Worm (Caenorhabditis elegans) whole organism, L3 larva: Measurements from ENCODE around the gene hda-2.

Source experiments
- R02D3.7 ChIP-seq: fragments of 150-350 bp; optimal IDR thresholded peaks from 2 replicates; lab custom pipeline; 2014; ENCODE audit warnings: missing biosample characterization, missing genetic modification characterization
- ZK546.5 ChIP-seq: sonication (generic microtip); optimal IDR thresholded peaks from 2 replicates; lab custom pipeline; 2017; ENCODE audit warnings: missing biosample characterization, missing genetic modification characterization
- aly-2 ChIP-seq: fragments of 150-350 bp; optimal IDR thresholded peaks from 2 replicates; lab custom pipeline; 2014; ENCODE audit warnings: missing biosample characterization, missing genetic modification characterization
- ama-1 ChIP-seq: fragments of 150-350 bp; optimal IDR thresholded peaks from 2 replicates; lab custom pipeline; 2018
- ceh-16 ChIP-seq: sonication (generic microtip); optimal IDR thresholded peaks from 2 replicates; lab custom pipeline; 2017; ENCODE audit warnings: missing biosample characterization, missing genetic modification characterization
- ceh-28 ChIP-seq: fragments of 150-350 bp; optimal IDR thresholded peaks from 2 replicates; lab custom pipeline; 2014; ENCODE audit warnings: missing biosample characterization, missing genetic modification reagents, missing genetic modification characterization
- ceh-82 ChIP-seq: fragments of 150-350 bp; optimal IDR thresholded peaks from 2 replicates; lab custom pipeline; 2014; ENCODE audit warnings: missing biosample characterization, missing genetic modification characterization
- ceh-9 ChIP-seq: sonication (generic microtip); optimal IDR thresholded peaks from 2 replicates; lab custom pipeline; 2018; ENCODE audit warnings: missing biosample characterization, missing genetic modification characterization
- daf-12 ChIP-seq: fragments of 150-350 bp; optimal IDR thresholded peaks from 2 replicates; lab custom pipeline; 2014; ENCODE audit warnings: missing biosample characterization, missing genetic modification reagents, missing genetic modification characterization
- egl-27 ChIP-seq: sonication (generic microtip); optimal IDR thresholded peaks from 4 replicates; lab custom pipeline; 2017; ENCODE audit warnings: missing biosample characterization, missing genetic modification reagents, missing genetic modification characterization
- egl-5 ChIP-seq: fragments of 150-350 bp; optimal IDR thresholded peaks from 2 replicates; lab custom pipeline; 2017; ENCODE audit warnings: missing biosample characterization, missing genetic modification reagents, missing genetic modification characterization, inconsistent platforms
- elt-1 ChIP-seq: fragments of 150-350 bp; optimal IDR thresholded peaks from 2 replicates; lab custom pipeline; 2014; ENCODE audit warnings: missing biosample characterization, missing genetic modification characterization
- elt-2 ChIP-seq: sonication (generic microtip); optimal IDR thresholded peaks from 2 replicates; lab custom pipeline; 2016; ENCODE audit warnings: missing genetic modification reagents, mild to moderate bottlenecking, missing genetic modification characterization, missing compliant biosample characterization
- eor-1 ChIP-seq, 2 experiments: fragments of 150-350 bp; optimal IDR thresholded peaks; 2 replicates each; lab custom pipeline; 2014 to 2018; ENCODE audit warnings: missing biosample characterization in 2 of 2, missing genetic modification characterization in 2 of 2
- fkh-10 ChIP-seq: sonication (generic microtip); optimal IDR thresholded peaks from 2 replicates; lab custom pipeline; 2017; ENCODE audit warnings: missing biosample characterization, missing genetic modification reagents, missing genetic modification characterization
- fkh-2 ChIP-seq: fragments of 150-350 bp; optimal IDR thresholded peaks from 2 replicates; lab custom pipeline; 2014; ENCODE audit warnings: missing biosample characterization, missing genetic modification reagents, missing genetic modification characterization
- fos-1 ChIP-seq: fragments of 150-350 bp; optimal IDR thresholded peaks from 2 replicates; lab custom pipeline; 2014; ENCODE audit warnings: missing biosample characterization, missing genetic modification characterization
- hmg-11 ChIP-seq: sonication (generic microtip); optimal IDR thresholded peaks from 2 replicates; lab custom pipeline; 2016; ENCODE audit warnings: missing genetic modification characterization, missing compliant biosample characterization
- jun-1 ChIP-seq: fragments of 150-350 bp; optimal IDR thresholded peaks from 2 replicates; lab custom pipeline; 2014; ENCODE audit warnings: missing biosample characterization, missing genetic modification reagents, missing genetic modification characterization
- lin-15B ChIP-seq: fragments of 150-350 bp; optimal IDR thresholded peaks from 2 replicates; lab custom pipeline; 2014; ENCODE audit warnings: missing biosample characterization, missing genetic modification characterization
- lsy-12 ChIP-seq: sonication (generic microtip); optimal IDR thresholded peaks from 2 replicates; lab custom pipeline; 2016; ENCODE audit warnings: mild to moderate bottlenecking, missing genetic modification characterization, missing compliant biosample characterization
- mdl-1 ChIP-seq: fragments of 150-350 bp; optimal IDR thresholded peaks from 2 replicates; lab custom pipeline; 2014; ENCODE audit warnings: missing biosample characterization, missing genetic modification characterization
- mml-1 ChIP-seq: fragments of 150-350 bp; sonication (generic microtip); optimal IDR thresholded peaks from 3 replicates; lab custom pipeline; 2014; ENCODE audit warnings: missing biosample characterization, missing genetic modification characterization
- nfya-1 ChIP-seq: sonication (generic microtip); optimal IDR thresholded peaks from 2 replicates; lab custom pipeline; 2017; ENCODE audit warnings: missing genetic modification characterization, mild to moderate bottlenecking, missing compliant biosample characterization, antibody characterized with exemption, moderate library complexity; ENCODE audit not compliant: insufficient read depth
- nhr-11 ChIP-seq: fragments of 150-350 bp; optimal IDR thresholded peaks from 2 replicates; lab custom pipeline; 2014; ENCODE audit warnings: missing biosample characterization, missing genetic modification characterization
- nhr-12 ChIP-seq: fragments of 150-350 bp; optimal IDR thresholded peaks from 2 replicates; lab custom pipeline; 2014; ENCODE audit warnings: missing biosample characterization, missing genetic modification characterization
- nhr-237 ChIP-seq: fragments of 150-350 bp; optimal IDR thresholded peaks from 2 replicates; lab custom pipeline; 2014; ENCODE audit warnings: missing biosample characterization, missing genetic modification characterization
- nhr-25 ChIP-seq: sonication (generic microtip); optimal IDR thresholded peaks from 2 replicates; lab custom pipeline; 2017; ENCODE audit warnings: missing biosample characterization, missing genetic modification characterization
- nhr-28 ChIP-seq: fragments of 150-350 bp; optimal IDR thresholded peaks from 2 replicates; lab custom pipeline; 2014; ENCODE audit warnings: missing biosample characterization, missing genetic modification characterization
- nhr-43 ChIP-seq: sonication (generic microtip); optimal IDR thresholded peaks from 2 replicates; lab custom pipeline; 2016; ENCODE audit warnings: mild to moderate bottlenecking, missing genetic modification characterization, missing compliant biosample characterization; ENCODE audit not compliant: poor library complexity, severe bottlenecking
- nhr-67 ChIP-seq: fragments of 150-350 bp; optimal IDR thresholded peaks from 2 replicates; lab custom pipeline; 2014; ENCODE audit warnings: missing biosample characterization, missing genetic modification characterization
- nhr-76 ChIP-seq: fragments of 150-350 bp; sonication (generic microtip); optimal IDR thresholded peaks from 5 replicates; lab custom pipeline; 2014; ENCODE audit warnings: missing biosample characterization, missing genetic modification characterization
- nhr-77 ChIP-seq: fragments of 150-350 bp; optimal IDR thresholded peaks from 2 replicates; lab custom pipeline; 2014; ENCODE audit warnings: missing biosample characterization, missing genetic modification characterization
- pha-4 ChIP-seq: fragments of 150-350 bp; optimal IDR thresholded peaks from 2 replicates; lab custom pipeline; 2014; ENCODE audit warnings: missing biosample characterization, missing genetic modification reagents, missing genetic modification characterization
- pqm-1 ChIP-seq: fragments of 150-350 bp; optimal IDR thresholded peaks from 2 replicates; lab custom pipeline; 2017; ENCODE audit warnings: missing biosample characterization, missing genetic modification characterization, inconsistent platforms
- sea-2 ChIP-seq: fragments of 150-350 bp; sonication (generic microtip); optimal IDR thresholded peaks from 4 replicates; lab custom pipeline; 2014; ENCODE audit warnings: missing biosample characterization, missing genetic modification reagents, missing genetic modification characterization
- skn-1 ChIP-seq: fragments of 150-350 bp; optimal IDR thresholded peaks from 2 replicates; lab custom pipeline; 2014; ENCODE audit warnings: missing biosample characterization, missing genetic modification characterization
- snpc-4 ChIP-seq: fragments of 150-350 bp; optimal IDR thresholded peaks from 2 replicates; lab custom pipeline; 2014; ENCODE audit warnings: missing biosample characterization, missing genetic modification characterization
- tbx-2 ChIP-seq: sonication (generic microtip); optimal IDR thresholded peaks from 2 replicates; lab custom pipeline; 2016; ENCODE audit warnings: mild to moderate bottlenecking, missing genetic modification characterization, missing compliant biosample characterization
- unc-39 ChIP-seq: sonication (generic microtip); optimal IDR thresholded peaks from 4 replicates; lab custom pipeline; 2017; ENCODE audit warnings: missing biosample characterization, missing genetic modification characterization
- unc-62 ChIP-seq: fragments of 150-350 bp; sonication (generic microtip); optimal IDR thresholded peaks from 4 replicates; lab custom pipeline; 2014; ENCODE audit warnings: missing biosample characterization, missing genetic modification reagents, missing genetic modification characterization
- zag-1 ChIP-seq: fragments of 150-350 bp; optimal IDR thresholded peaks from 2 replicates; lab custom pipeline; 2014; ENCODE audit warnings: missing biosample characterization, missing genetic modification characterization
- ztf-11 ChIP-seq: fragments of 150-350 bp; optimal IDR thresholded peaks from 2 replicates; lab custom pipeline; 2014; ENCODE audit warnings: missing biosample characterization, missing genetic modification characterization
- ztf-4 ChIP-seq: fragments of 150-350 bp; optimal IDR thresholded peaks from 2 replicates; lab custom pipeline; 2014; ENCODE audit warnings: missing biosample characterization, missing genetic modification characterization

The hda-2 gene

DNA sequence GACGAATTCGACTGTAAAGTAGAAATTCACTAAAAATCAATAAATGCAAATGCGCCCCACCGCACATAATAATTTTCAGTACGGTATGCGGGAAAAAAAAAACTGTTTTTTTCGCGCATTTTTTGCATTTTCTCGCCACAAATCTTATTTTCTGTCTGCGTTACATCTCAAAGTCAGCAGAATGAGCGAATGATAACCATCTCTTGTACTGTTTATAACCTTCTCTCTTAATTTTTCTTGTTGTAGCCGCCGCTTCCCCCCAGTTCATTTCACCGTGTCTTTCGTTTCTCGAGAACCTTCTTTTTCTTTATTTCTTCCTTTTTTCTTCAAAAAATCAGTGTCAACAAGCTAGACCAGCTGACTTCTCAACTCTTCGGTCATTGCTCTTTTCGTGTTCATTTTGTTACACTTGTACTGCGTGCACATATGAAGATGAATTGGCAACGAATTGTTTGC lies 6.8 kb downstream of the hda-2 start:
- TF ChIP-seq nfya-1 (tag; lab: Kevin White, UChicago) (no peak), unc-62 (no peak), eor-1 (tag; optimal IDR thresholded peaks at IDR 0.05; lab: Kevin White, UChicago) (no peak), egl-27 (tag; lab: Kevin White, UChicago) (no peak), skn-1 (no peak), elt-1 (tag; lab: Kevin White, UChicago) (peak; percentile 37), tbx-2 (tag; lab: Kevin White, UChicago) (no peak), pqm-1 (tag; lab: Kevin White, UChicago) (no peak), egl-5 (tag; lab: Kevin White, UChicago) (no peak), lsy-12 (peak; percentile 30), R02D3.7 (tag; lab: Kevin White, UChicago) (no peak), nhr-237 (tag; lab: Kevin White, UChicago) (no peak), hmg-11 (tag; lab: Kevin White, UChicago) (no peak), aly-2 (tag; lab: Kevin White, UChicago) (no peak), ceh-28 (tag; lab: Kevin White, UChicago) (no peak), pha-4 (peak; percentile 94), mdl-1 (tag; lab: Kevin White, UChicago) (no peak), snpc-4 (tag; lab: Kevin White, UChicago) (no peak), nhr-67 (tag; lab: Kevin White, UChicago) (no peak), unc-39 (tag; lab: Kevin White, UChicago) (no peak), nhr-25 (tag; lab: Kevin White, UChicago) (peak; percentile 15), ama-1 (lab: Kevin White, UChicago) (peak; percentile 72), nhr-43 (tag; lab: Kevin White, UChicago) (peak; percentile 59), nhr-77 (no peak), fkh-2 (tag; lab: Kevin White, UChicago) (no peak), ZK546.5 (tag; lab: Kevin White, UChicago) (no peak), daf-12 (no peak), zag-1 (tag; lab: Kevin White, UChicago) (no peak), ceh-9 (tag; lab: Kevin White, UChicago) (no peak), mml-1 (tag; lab: Kevin White, UChicago) (no peak), nhr-12 (no peak), fkh-10 (GFP tag; lab: Kevin White, UChicago) (no peak), nhr-76 (tag; lab: Kevin White, UChicago) (no peak), ceh-82 (no peak), nhr-11 (no peak), sea-2 (GFP tag; lab: Kevin White, UChicago) (no peak), ztf-4 (tag; lab: Kevin White, UChicago) (no peak), jun-1 (no peak), elt-2 (tag; lab: Kevin White, UChicago) (no peak)

DNA sequence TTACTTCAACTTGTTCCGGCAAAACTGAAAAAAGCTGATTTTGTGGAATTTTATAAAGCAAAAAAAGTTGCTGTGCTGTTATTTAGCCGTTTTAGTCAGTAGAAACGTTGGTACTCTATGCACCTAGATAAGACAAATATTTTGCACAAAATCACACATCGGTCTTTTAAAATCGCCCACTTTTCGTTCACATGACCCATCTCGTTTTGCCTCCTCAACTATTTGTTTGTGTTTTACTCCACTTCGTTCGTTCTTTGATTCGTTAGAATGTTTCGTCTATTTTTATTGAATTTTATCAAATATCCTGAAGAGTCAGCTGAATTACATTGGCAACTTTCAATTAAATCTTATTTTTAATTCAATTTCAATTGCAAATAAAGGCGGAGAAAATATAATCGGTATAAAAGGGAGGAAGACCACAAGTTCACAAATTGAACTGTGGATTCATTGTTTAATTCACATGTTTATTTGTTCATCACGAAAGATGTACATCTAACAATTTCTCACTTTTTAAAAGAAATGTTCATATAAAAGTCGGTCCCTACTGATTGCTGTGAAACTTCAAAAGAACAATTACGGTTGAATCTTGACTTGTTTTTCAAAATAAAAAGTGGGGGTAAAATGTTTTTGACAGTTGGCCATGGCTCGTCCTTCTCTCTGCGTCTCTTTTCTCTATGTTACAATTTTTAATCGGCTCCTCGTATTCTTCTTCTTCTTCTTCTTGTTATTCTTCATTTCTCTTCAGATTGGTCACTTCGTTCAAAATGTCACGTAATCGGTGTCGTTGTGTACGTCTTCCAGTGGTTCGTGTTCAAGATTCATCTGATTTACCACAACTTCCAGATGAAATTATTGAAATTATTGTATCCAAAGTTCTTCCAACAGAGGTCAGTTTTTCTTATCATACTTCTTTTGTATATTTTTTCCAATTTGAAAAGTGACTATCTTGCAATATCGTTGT lies 10.0 kb downstream of the hda-2 start, which contains the start of gene DH11.2:
Gene DH11.2, plus strand, starts transcription at position 746 of the 961 bp plus-strand sequence.
- TF ChIP-seq nhr-77 = no peak
- TF ChIP-seq hmg-11 (tag; lab: Kevin White, UChicago) = no peak
- no peak for TF ChIP-seq tbx-2 (tag; lab: Kevin White, UChicago)
- TF ChIP-seq ceh-82 = no peak
- no peak for TF ChIP-seq eor-1 (tag; optimal IDR thresholded peaks at IDR 0.05; lab: Kevin White, UChicago)
- TF ChIP-seq ceh-9 (tag; lab: Kevin White, UChicago) = no peak
- no peak for TF ChIP-seq egl-5 (tag; lab: Kevin White, UChicago)
- TF ChIP-seq elt-2 (tag; lab: Kevin White, UChicago) = peak; percentile 29
- TF ChIP-seq nhr-12 = no peak
- TF ChIP-seq lin-15B (tag; lab: Kevin White, UChicago) = no peak
- no peak for TF ChIP-seq zag-1 (tag; lab: Kevin White, UChicago)
- no peak for TF ChIP-seq ceh-16 (tag; lab: Kevin White, UChicago)
- TF ChIP-seq nhr-237 (tag; lab: Kevin White, UChicago) = no peak
- peak; percentile 76 for TF ChIP-seq pha-4
- TF ChIP-seq nhr-28 (tag; lab: Kevin White, UChicago) = no peak
- no peak for TF ChIP-seq ztf-11 (tag; lab: Kevin White, UChicago)
- peak; percentile 65 for TF ChIP-seq pqm-1 (tag; lab: Kevin White, UChicago)
- TF ChIP-seq ztf-4 (tag; lab: Kevin White, UChicago) = no peak
- TF ChIP-seq elt-1 (tag; lab: Kevin White, UChicago) = no peak
- no peak for TF ChIP-seq daf-12
- TF ChIP-seq lsy-12 = no peak
- TF ChIP-seq mml-1 (tag; lab: Kevin White, UChicago) = no peak
- no peak for TF ChIP-seq fos-1 (tag; lab: Kevin White, UChicago)
- no peak for TF ChIP-seq nhr-25 (tag; lab: Kevin White, UChicago)
- no peak for TF ChIP-seq ceh-28 (tag; lab: Kevin White, UChicago)
- TF ChIP-seq jun-1 = no peak
- TF ChIP-seq ama-1 (lab: Kevin White, UChicago) = peak; percentile 56
- no peak for TF ChIP-seq aly-2 (tag; lab: Kevin White, UChicago)
- TF ChIP-seq nhr-11 = no peak
- TF ChIP-seq, all 47 proteins: peak for 4
